Fruit fly (Drosophila melanogaster) whole organism: Measurements from ENCODE around the gene Caper.

Source experiments
- CG8478 ChIP-seq: fragments of >200 bp; optimal IDR thresholded peaks from 2 replicates; lab custom pipeline; 2018; ENCODE audit warnings: inconsistent platforms
- Dll ChIP-seq: fragments of >200 bp; optimal IDR thresholded peaks from 2 replicates; lab custom pipeline; 2017
- EcR ChIP-seq, 2 experiments: fragments of >200 bp; optimal IDR thresholded peaks; 2 replicates each; lab custom pipeline; 2017; ENCODE audit warnings: missing biosample characterization in 2 of 2, missing genetic modification characterization in 2 of 2, missing genetic modification reagents in 2 of 2
- pan ChIP-seq: fragments of >200 bp; optimal IDR thresholded peaks from 2 replicates; lab custom pipeline; 2017
- psq ChIP-seq: fragments of >200 bp; optimal IDR thresholded peaks from 2 replicates; lab custom pipeline; 2017
- usp ChIP-seq: fragments of >200 bp; optimal IDR thresholded peaks from 2 replicates; lab custom pipeline; 2017; ENCODE audit warnings: missing biosample characterization, missing genetic modification characterization, mixed read lengths

The Caper gene

DNA sequence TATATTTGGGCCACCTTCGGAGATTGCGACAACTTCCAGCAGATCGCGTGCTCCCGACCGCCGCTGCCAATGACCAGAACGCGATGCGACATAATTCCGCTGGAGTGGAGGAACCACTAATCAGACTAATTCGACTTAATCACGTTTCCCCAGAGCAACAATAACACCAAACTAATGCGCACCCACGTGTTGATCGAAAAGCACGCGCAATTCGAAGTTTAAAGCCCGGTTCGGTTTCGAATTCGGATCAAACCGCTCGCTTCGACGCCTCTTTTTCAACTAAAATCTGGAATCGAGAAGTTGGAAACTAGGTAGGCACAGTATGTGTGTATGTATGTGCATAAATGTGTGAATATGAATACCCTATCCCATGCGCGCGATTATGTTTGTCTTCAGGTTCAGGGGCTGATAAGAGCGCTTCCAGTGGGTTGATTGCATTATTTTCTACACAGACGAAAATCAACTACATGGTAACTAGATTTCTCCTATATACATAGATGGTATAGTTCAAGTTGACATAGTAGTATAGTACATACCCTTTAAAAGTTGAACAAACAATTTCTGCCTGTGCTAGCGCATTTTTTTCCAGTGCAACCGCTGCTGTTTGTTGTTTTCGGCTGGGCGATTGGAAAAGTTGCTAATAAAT, 8.8 kb upstream of the Caper start, which contains the start of gene Gart:
TSS of gene Gart (minus strand) at position 285 of the 646 bp plus-strand sequence.
- TF ChIP-seq psq (lab: Kevin White, UChicago) (no peak), usp (GFP tag; lab: Kevin White, UChicago) (no peak), Dll (no peak), CG8478 (lab: Kevin White, UChicago) (no peak), EcR (GFP tag; optimal IDR thresholded peaks at IDR 0.05; lab: Kevin White, UChicago) (no peak), pan (lab: Kevin White, UChicago) (no peak)

DNA sequence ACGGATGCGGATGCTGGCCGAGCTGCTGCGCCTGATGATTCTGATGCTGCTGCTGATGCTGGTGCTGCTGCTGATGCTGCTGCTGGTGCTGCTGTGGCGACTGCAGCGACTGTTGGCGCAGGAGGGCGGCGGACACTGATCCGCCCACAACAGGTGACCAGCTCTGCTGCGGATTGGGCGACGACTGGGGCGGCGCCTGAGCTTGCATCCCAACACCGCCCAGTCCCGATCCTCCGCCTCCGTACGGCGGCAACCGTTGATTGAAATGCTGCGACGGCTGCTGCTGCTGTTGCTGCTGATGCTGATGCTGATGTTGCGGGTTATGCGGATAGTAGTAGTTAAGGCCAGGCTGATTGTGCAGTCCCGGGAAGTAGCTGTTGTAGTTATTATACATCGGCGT, 7.3 kb upstream of the Caper start:
- no peak for TF ChIP-seq psq (lab: Kevin White, UChicago)
- TF ChIP-seq CG8478 (lab: Kevin White, UChicago) = no peak
- TF ChIP-seq EcR (GFP tag; optimal IDR thresholded peaks at IDR 0.05; lab: Kevin White, UChicago) = no peak
- TF ChIP-seq pan (lab: Kevin White, UChicago) = no peak
- TF ChIP-seq usp (GFP tag; lab: Kevin White, UChicago) = no peak
- TF ChIP-seq Dll = no peak

DNA sequence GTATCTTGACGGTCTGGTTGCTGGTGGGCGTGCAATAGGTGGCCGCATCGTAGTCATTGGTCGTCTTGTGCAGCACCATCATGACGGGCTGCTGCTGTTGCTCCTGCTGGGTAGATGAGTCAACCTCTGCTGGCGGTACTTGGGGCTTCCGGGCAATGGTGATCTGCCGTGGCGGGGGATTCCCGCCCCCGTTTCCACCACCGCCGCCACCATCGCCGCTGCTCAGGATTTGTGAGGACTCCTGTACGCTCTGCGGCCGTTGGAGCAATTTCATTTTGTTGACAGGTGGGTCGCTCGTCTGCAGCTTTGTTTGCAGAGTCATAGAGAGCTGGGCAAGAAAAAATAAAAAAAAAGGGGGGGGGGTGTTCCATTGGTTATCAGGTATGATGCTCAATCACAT, 6.2 kb upstream of the Caper start:
- TF ChIP-seq psq (lab: Kevin White, UChicago) (no peak), EcR (GFP tag; optimal IDR thresholded peaks at IDR 0.05; lab: Kevin White, UChicago) (no peak), Dll (no peak), pan (lab: Kevin White, UChicago) (no peak), usp (GFP tag; lab: Kevin White, UChicago) (no peak), CG8478 (lab: Kevin White, UChicago) (no peak)

DNA sequence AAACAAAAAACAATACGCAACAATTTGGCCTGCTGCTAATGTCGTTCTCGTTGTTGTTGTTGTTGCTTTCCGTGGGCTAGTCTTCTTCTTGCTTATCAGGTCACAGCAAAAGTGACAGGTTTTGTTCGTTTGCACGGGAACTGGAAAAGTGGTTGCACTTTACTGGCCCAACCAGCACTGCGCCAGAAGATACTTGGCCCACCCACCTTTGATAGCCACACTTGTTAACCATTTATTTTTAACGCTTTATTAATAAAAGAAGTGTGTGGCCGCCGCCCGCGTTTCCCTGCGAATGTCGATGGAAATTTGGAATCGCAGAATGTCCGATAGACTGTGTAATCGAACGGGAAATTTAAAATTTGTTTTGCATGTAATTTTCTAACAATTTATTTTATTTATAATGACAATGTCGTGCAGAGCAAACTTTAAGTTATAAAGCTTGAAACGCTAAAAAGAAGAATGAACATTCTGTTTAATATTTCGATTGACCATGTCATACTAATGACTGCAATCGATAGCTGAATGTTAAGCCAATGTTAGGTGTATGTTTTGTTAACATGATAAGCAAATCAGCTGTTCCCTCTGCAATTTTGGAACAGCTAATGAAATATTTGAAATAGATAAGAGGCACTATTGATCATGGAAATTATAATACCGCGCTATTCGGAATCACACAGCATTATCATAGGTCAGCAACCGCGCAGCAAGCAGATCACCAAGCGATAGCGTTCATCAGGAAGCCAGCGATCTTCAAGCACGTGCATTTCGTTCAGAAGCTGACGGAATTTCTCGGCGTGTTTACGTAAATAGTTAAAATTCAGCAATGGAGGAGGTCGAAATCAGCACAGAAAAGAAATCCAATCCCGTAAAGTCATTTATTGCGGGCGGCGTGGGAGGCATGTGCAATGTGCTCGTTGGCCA, 5.3 kb upstream of the Caper start, which contains the start of the genes CG31908 and MME1:
TSS of gene CG31908 (minus strand) at position 402 of the 921 bp plus-strand sequence.
TSS of gene MME1 (plus strand) at position 539 of the 921 bp plus-strand sequence.
- TF ChIP-seq CG8478 (lab: Kevin White, UChicago) (no peak), Dll (no peak), psq (lab: Kevin White, UChicago) (no peak), pan (lab: Kevin White, UChicago) (no peak), usp (GFP tag; lab: Kevin White, UChicago) (no peak), EcR (GFP tag; optimal IDR thresholded peaks at IDR 0.05; lab: Kevin White, UChicago) (no peak)

DNA sequence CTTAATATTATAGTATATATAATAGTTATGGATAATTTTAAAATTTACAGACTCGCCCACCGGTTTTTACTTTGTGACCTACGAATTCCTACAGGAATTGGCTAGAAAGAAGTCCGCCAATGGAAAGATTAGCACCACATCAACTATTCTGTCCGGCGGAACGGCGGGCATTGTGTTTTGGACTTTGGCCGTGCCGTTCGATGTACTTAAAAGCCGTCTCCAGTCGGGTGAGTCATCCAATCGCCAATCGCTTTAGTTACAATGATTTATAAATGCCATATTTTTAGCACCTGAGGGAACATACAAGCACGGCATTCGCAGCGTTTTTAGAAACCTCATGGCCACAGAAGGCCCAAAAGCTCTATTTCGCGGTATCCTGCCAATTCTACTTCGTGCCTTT, 4.1 kb upstream of the Caper start:
- TF ChIP-seq psq (lab: Kevin White, UChicago) (no peak), usp (GFP tag; lab: Kevin White, UChicago) (no peak), CG8478 (lab: Kevin White, UChicago) (no peak), pan (lab: Kevin White, UChicago) (no peak), EcR (GFP tag; optimal IDR thresholded peaks at IDR 0.05; lab: Kevin White, UChicago) (no peak), Dll (no peak)

DNA sequence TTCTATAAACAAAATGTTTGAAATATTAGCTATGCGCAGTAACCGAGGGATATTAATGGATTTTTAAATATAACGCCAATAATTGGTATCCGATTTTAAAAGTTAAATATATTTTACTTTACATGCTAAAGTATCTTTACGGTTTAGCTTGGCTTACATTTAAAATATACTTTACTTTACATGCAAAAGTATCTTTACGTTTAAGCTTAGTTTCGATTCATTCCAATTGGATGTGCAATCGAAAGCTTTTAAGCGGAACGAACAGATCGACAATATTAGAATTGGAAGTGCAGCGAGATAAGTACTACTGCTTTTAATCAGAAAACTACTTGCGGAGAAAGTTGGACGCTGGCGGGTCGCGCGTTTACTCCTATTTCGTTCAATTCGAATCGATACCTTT, 3.5 kb upstream of the Caper start:
- no peak for TF ChIP-seq Dll

DNA sequence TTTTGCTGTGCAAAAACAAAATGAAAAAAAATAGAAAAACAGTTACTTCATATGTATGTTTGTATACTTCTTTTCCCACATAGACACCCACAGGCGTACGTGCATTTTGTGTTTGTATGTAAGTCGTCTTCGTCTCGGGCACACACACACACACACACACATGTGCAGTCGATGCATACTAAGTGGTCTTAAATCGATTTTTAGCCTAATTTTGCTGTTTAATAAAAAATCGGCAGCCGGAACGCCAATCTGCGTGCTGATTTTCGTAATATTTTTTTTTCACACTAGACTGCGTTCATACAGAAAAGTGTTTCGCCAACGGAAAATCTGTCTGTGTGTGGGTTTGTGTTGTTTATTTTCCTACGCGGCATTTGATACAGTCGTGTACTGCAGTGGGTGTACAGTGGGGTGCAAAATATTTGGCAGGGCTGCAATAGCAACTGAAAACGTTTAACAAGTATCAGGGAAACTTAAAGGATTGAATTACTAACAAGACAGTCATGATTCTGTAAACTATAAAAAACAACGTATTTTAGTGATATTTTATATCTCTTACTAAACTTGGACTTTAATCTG, 667 bp downstream of the Caper start:
- TF ChIP-seq usp (GFP tag; lab: Kevin White, UChicago) = no peak
- no peak for TF ChIP-seq CG8478 (lab: Kevin White, UChicago)
- no peak for TF ChIP-seq pan (lab: Kevin White, UChicago)
- TF ChIP-seq Dll = no peak
- no peak for TF ChIP-seq EcR (GFP tag; optimal IDR thresholded peaks at IDR 0.05; lab: Kevin White, UChicago)
- TF ChIP-seq psq (lab: Kevin White, UChicago) = no peak

DNA sequence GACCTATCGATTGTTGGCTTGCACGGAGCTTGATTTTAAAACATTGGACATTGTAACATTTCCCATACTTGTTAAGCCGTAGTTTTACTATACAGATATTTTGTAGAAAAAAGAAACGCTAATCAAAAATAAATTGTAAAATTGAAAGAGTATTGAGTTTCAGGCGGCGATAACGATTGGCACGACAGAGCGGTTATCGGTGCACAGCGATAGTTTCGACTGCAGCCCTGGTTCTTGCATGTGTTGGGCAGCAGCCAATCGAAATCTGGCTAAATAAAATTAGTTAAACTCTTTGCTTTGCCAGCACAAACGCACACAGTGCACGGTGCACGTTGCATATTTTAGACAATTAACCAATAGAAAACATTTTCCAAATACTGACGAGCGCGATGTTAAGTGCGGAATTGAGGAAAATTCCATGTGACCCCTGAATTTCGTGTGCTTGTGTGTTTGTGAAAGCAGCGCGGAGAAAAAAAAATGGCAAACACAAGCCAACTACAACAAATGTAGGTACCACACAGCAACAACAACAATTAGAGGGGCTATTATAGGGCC, 5.3 kb downstream of the Caper start, which contains the start of gene milt:
TSS of gene milt (plus strand) at position 51 of the 555 bp plus-strand sequence.
- TF ChIP-seq psq (lab: Kevin White, UChicago) = no peak
- no peak for TF ChIP-seq usp (GFP tag; lab: Kevin White, UChicago)
- TF ChIP-seq CG8478 (lab: Kevin White, UChicago) = peak; percentile 27
- peak in 1 of 2 experiments; percentile 37 for TF ChIP-seq EcR (GFP tag; optimal IDR thresholded peaks at IDR 0.05; lab: Kevin White, UChicago)

DNA sequence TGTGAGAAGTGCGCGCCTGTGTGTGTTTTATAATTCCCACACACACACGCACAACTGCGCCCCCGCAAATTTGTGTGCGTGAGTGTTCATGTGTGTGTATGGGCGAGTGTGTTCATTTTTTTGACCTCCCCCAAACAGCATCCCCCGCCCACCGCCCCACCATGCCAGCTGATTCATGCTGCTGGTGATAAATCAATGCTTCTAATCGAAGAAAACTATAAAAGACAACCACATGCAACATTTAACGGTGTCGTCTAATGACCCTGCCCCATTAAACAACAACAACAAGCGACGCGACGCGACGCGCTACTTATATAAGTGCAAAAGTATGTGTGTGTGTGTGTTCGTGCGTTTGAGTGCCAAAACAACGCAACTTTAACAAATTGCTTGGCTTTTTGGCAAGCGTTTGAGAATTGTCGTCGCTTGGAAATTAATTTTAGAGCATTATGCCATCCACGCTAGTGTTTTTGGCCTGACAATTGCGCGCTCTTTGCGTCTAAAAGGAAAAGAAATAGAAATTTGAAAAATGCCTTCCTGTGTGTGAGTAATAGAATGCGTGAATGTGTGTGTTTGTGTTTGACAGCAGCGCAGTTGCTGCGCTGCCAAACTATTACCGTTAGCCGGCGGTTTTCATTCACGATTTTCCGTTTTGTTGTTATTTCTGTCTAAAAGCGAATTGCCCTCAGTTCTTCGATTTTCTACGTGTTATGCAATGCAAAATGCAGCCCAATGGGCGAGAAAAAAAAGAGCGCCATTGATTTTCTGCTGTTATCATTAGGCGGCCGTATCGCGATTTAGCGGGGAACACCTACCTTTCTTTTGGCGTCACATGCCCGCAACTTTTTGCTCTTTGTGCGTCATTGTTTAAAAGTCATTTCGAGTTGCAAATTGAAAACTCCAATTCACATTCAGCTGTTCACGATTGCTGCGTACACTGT, 6.2 kb downstream of the Caper start:
- no peak for TF ChIP-seq psq (lab: Kevin White, UChicago)
- TF ChIP-seq EcR (GFP tag; optimal IDR thresholded peaks at IDR 0.05; lab: Kevin White, UChicago) = peak in 1 of 2 experiments; percentile 47

DNA sequence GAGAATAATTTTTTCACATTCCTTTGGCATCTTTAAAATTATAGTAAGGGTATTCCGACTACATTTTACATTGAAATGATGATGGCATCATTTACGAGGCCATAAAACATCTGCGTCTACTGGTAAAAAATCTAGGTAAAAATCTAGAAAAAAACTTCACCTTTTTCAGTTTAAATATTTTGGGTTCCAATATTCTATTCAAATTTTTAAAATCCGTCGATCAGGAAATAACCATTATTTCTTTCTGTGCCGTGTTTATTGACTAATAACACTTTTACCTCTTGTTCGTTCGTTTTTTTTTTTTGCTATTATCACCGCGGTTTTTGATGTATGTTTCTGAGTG, 6.8 kb downstream of the Caper start:
- TF ChIP-seq usp (GFP tag; lab: Kevin White, UChicago) (no peak), EcR (GFP tag; optimal IDR thresholded peaks at IDR 0.05; lab: Kevin White, UChicago) (no peak), pan (lab: Kevin White, UChicago) (no peak), Dll (no peak), psq (lab: Kevin White, UChicago) (no peak), CG8478 (lab: Kevin White, UChicago) (no peak)
